Fruit fly (Drosophila melanogaster) whole organism, embryonic: Measurements from ENCODE around the gene CG13894.
A peak's percentile ranks its signal among the peaks of the same experiment; 100 is the strongest.

Experiments used
- CG1024 ChIP-seq: fragments of 200-800 bp; sonication (Bioruptor generic); IDR thresholded peaks from 2 replicates; pipeline ENCODE4 v1.3.6; 2022; ENCODE audit warnings: missing biosample characterization, missing genetic modification characterization
- CG10267 ChIP-seq: fragments of 200-800 bp; sonication (Bioruptor generic); optimal IDR thresholded peaks from 2 replicates; lab custom pipeline; 2018; ENCODE audit warnings: missing biosample characterization, mild to moderate bottlenecking, missing genetic modification characterization, moderate library complexity
- CG10321 ChIP-seq: fragments of 200-800 bp; sonication (Bioruptor generic); IDR thresholded peaks from 2 replicates; pipeline ENCODE4 v1.3.6; 2022; ENCODE audit warnings: missing biosample characterization, missing genetic modification characterization
- CG11695 ChIP-seq: fragments of 200-800 bp; sonication (Bioruptor generic); IDR thresholded peaks from 3 replicates; pipeline ENCODE4 v1.3.6; 2022; ENCODE audit warnings: missing biosample characterization, missing genetic modification characterization
- CG12236 ChIP-seq: fragments of 200-800 bp; sonication (Bioruptor generic); optimal IDR thresholded peaks from 2 replicates; lab custom pipeline; 2016; ENCODE audit warnings: missing biosample characterization, missing genetic modification characterization
- CG14014 ChIP-seq: fragments of 200-800 bp; sonication (Bioruptor generic); IDR thresholded peaks from 2 replicates; pipeline ENCODE4 v1.3.6; 2022; ENCODE audit warnings: missing biosample characterization, missing genetic modification characterization
- CG14710 ChIP-seq: fragments of 200-800 bp; sonication (Bioruptor generic); optimal IDR thresholded peaks from 3 replicates; lab custom pipeline; 2019; ENCODE audit warnings: missing biosample characterization, mild to moderate bottlenecking, missing genetic modification characterization, moderate library complexity
- CG17385 ChIP-seq: fragments of 200-800 bp; sonication (Bioruptor generic); optimal IDR thresholded peaks from 3 replicates; lab custom pipeline; 2018; ENCODE audit warnings: missing biosample characterization, mild to moderate bottlenecking, missing genetic modification characterization
- CG17568 ChIP-seq: fragments of 200-800 bp; sonication (Bioruptor generic); optimal IDR thresholded peaks from 2 replicates; lab custom pipeline; 2018; ENCODE audit warnings: missing biosample characterization, mild to moderate bottlenecking, missing genetic modification characterization, moderate library complexity
- CG18011 ChIP-seq: fragments of 200-800 bp; sonication (Bioruptor generic); optimal IDR thresholded peaks from 2 replicates; lab custom pipeline; 2017; ENCODE audit warnings: missing biosample characterization, missing genetic modification characterization, mild to moderate bottlenecking, moderate library complexity, missing genotype
- CG18262 ChIP-seq: fragments of 200-800 bp; optimal IDR thresholded peaks from 3 replicates; lab custom pipeline; 2019; ENCODE audit warnings: missing biosample characterization, mild to moderate bottlenecking, missing genetic modification characterization, moderate library complexity
- CG18476 ChIP-seq: fragments of 200-800 bp; sonication (Bioruptor generic); optimal IDR thresholded peaks from 2 replicates; lab custom pipeline; 2016; ENCODE audit warnings: missing biosample characterization, mild to moderate bottlenecking, missing genetic modification characterization
- CG2116 ChIP-seq: fragments of 200-800 bp; sonication (Bioruptor generic); optimal IDR thresholded peaks from 3 replicates; lab custom pipeline; 2018; ENCODE audit warnings: missing biosample characterization, mild to moderate bottlenecking, missing genetic modification characterization
- CG2678 ChIP-seq: fragments of 200-800 bp; sonication (Bioruptor generic); optimal IDR thresholded peaks from 3 replicates; lab custom pipeline; 2019; ENCODE audit warnings: missing biosample characterization, mild to moderate bottlenecking, missing genetic modification characterization, moderate library complexity
- CG3407 ChIP-seq: fragments of 200-800 bp; sonication (Bioruptor generic); optimal IDR thresholded peaks from 2 replicates; lab custom pipeline; 2018; ENCODE audit warnings: missing biosample characterization, mild to moderate bottlenecking, missing genetic modification characterization
- CG3838 ChIP-seq: fragments of 200-800 bp; sonication (Bioruptor generic); optimal IDR thresholded peaks from 3 replicates; lab custom pipeline; 2016; ENCODE audit warnings: missing biosample characterization, missing genetic modification characterization
- CG4282 ChIP-seq: fragments of 200-800 bp; sonication (Bioruptor generic); optimal IDR thresholded peaks from 2 replicates; lab custom pipeline; 2016; ENCODE audit warnings: missing biosample characterization, missing genetic modification characterization
- CG6254 ChIP-seq: fragments of 200-800 bp; sonication (Bioruptor generic); optimal IDR thresholded peaks from 3 replicates; lab custom pipeline; 2017; ENCODE audit warnings: mild to moderate bottlenecking, missing biosample characterization, missing genetic modification reagents, missing genetic modification characterization
- CG8478 ChIP-seq: fragments of >200 bp; optimal IDR thresholded peaks from 2 replicates; lab custom pipeline; 2018
- CG9932 ChIP-seq: fragments of 200-800 bp; sonication (Bioruptor generic); IDR thresholded peaks from 2 replicates; pipeline ENCODE4 v1.3.6; 2022; ENCODE audit warnings: missing biosample characterization, missing genetic modification characterization
- Camta ChIP-seq: fragments of 200-800 bp; sonication (Bioruptor generic); optimal IDR thresholded peaks from 2 replicates; lab custom pipeline; 2016; ENCODE audit warnings: missing biosample characterization, missing genetic modification characterization
- D19B ChIP-seq: fragments of 200-800 bp; sonication (Bioruptor generic); optimal IDR thresholded peaks from 2 replicates; lab custom pipeline; 2017; ENCODE audit warnings: missing biosample characterization, mild to moderate bottlenecking, missing genetic modification characterization
- Dek ChIP-seq: fragments of 200-800 bp; sonication (Bioruptor generic); optimal IDR thresholded peaks from 3 replicates; lab custom pipeline; 2019; ENCODE audit warnings: missing biosample characterization, mild to moderate bottlenecking, missing genetic modification characterization, moderate library complexity
- Doc2 ChIP-seq: fragments of 200-800 bp; sonication (Bioruptor generic); IDR thresholded peaks from 2 replicates; pipeline ENCODE4 v1.3.6; 2022; ENCODE audit warnings: missing biosample characterization, missing genetic modification characterization
- E2f1 ChIP-seq: fragments of 200-800 bp; sonication (Bioruptor generic); IDR thresholded peaks from 2 replicates; pipeline ENCODE4 v1.3.6; 2022; ENCODE audit warnings: missing biosample characterization, missing genetic modification characterization
- Elba2 ChIP-seq: fragments of 200-800 bp; sonication (Bioruptor generic); optimal IDR thresholded peaks from 3 replicates; lab custom pipeline; 2016; ENCODE audit warnings: missing biosample characterization, missing genetic modification characterization
- H15 ChIP-seq: fragments of 200-800 bp; sonication (Bioruptor generic); IDR thresholded peaks from 3 replicates; pipeline ENCODE4 v1.3.6; 2022; ENCODE audit warnings: missing biosample characterization, missing genetic modification characterization
- HHEX ChIP-seq: fragments of 200-800 bp; sonication (Bioruptor generic); optimal IDR thresholded peaks from 3 replicates; lab custom pipeline; 2017; ENCODE audit warnings: missing biosample characterization, mild to moderate bottlenecking, missing genetic modification characterization, missing genetic modification reagents
- Jarid2 ChIP-seq: fragments of 200-800 bp; sonication (Bioruptor generic); optimal IDR thresholded peaks from 3 replicates; lab custom pipeline; 2017; ENCODE audit warnings: mild to moderate bottlenecking, missing biosample characterization, missing genetic modification reagents, missing genetic modification characterization
- Lhr ChIP-seq: fragments of 200-800 bp; sonication (Bioruptor generic); optimal IDR thresholded peaks from 3 replicates; lab custom pipeline; 2017; ENCODE audit warnings: mild to moderate bottlenecking, missing biosample characterization, missing genetic modification reagents, missing genetic modification characterization
- Mrtf ChIP-seq: fragments of 200-800 bp; sonication (Bioruptor generic); IDR thresholded peaks from 3 replicates; pipeline ENCODE4 v1.3.6; 2022; ENCODE audit warnings: missing biosample characterization, missing genetic modification characterization
- Side ChIP-seq: fragments of 200-800 bp; sonication (Bioruptor generic); optimal IDR thresholded peaks from 2 replicates; lab custom pipeline; 2016; ENCODE audit warnings: missing biosample characterization, missing genetic modification characterization
- abd-A ChIP-seq: fragments of 200-800 bp; sonication (Bioruptor generic); optimal IDR thresholded peaks from 3 replicates; lab custom pipeline; 2019; ENCODE audit warnings: missing biosample characterization, mild to moderate bottlenecking, missing genetic modification characterization, moderate library complexity
- corto ChIP-seq: fragments of 200-800 bp; sonication (Bioruptor generic); optimal IDR thresholded peaks from 2 replicates; lab custom pipeline; 2016; ENCODE audit warnings: missing biosample characterization, mild to moderate bottlenecking, missing genetic modification characterization, moderate library complexity
- da ChIP-seq: fragments of 200-800 bp; sonication (Bioruptor generic); optimal IDR thresholded peaks from 2 replicates; lab custom pipeline; 2016; ENCODE audit warnings: missing biosample characterization, missing genetic modification characterization
- ems ChIP-seq: fragments of 200-800 bp; sonication (Bioruptor generic); optimal IDR thresholded peaks from 3 replicates; lab custom pipeline; 2016; ENCODE audit warnings: missing biosample characterization, missing genetic modification characterization
- fd3F ChIP-seq: fragments of 200-800 bp; sonication (Bioruptor generic); optimal IDR thresholded peaks from 2 replicates; lab custom pipeline; 2018; ENCODE audit warnings: missing biosample characterization, mild to moderate bottlenecking, missing genetic modification characterization, moderate library complexity
- gce ChIP-seq: fragments of 200-800 bp; sonication (Bioruptor generic); IDR thresholded peaks from 3 replicates; pipeline ENCODE4 v1.3.6; 2022; ENCODE audit warnings: missing biosample characterization, missing genetic modification characterization
- gsb-n ChIP-seq: fragments of 200-800 bp; sonication (Bioruptor generic); optimal IDR thresholded peaks from 3 replicates; lab custom pipeline; 2018; ENCODE audit warnings: missing biosample characterization, mild to moderate bottlenecking, missing genetic modification characterization
- nerfin-2 ChIP-seq: fragments of 200-800 bp; sonication (Bioruptor generic); IDR thresholded peaks from 2 replicates; pipeline ENCODE4 v1.3.6; 2022; ENCODE audit warnings: missing biosample characterization, missing genetic modification characterization; ENCODE audit not compliant: partially characterized antibody
- nom ChIP-seq: fragments of 200-800 bp; sonication (Bioruptor generic); optimal IDR thresholded peaks from 2 replicates; lab custom pipeline; 2017; ENCODE audit warnings: missing biosample characterization, missing genetic modification characterization, mild to moderate bottlenecking, moderate library complexity, missing genetic modification reagents
- otp ChIP-seq: fragments of 200-800 bp; sonication (Bioruptor generic); IDR thresholded peaks from 3 replicates; pipeline ENCODE4, ENCODE4 v1.3.6; 2022; ENCODE audit warnings: missing biosample characterization, missing genetic modification characterization
- pnt ChIP-seq: fragments of 200-800 bp; sonication (Bioruptor generic); optimal IDR thresholded peaks from 3 replicates; lab custom pipeline; 2016; ENCODE audit warnings: missing biosample characterization, missing genetic modification characterization
- psq ChIP-seq: fragments of 200-800 bp; sonication (Bioruptor generic); optimal IDR thresholded peaks from 2 replicates; lab custom pipeline; 2017; ENCODE audit warnings: missing biosample characterization, missing genetic modification characterization
- ro ChIP-seq: fragments of 200-800 bp; sonication (Bioruptor generic); IDR thresholded peaks from 2 replicates; pipeline ENCODE4 v1.3.6; 2022; ENCODE audit warnings: missing biosample characterization, missing genetic modification characterization
- sens ChIP-seq: fragments of 200-800 bp; sonication (Bioruptor generic); peaks from one replicate; lab custom pipeline; 2016; ENCODE audit warnings: missing biosample characterization, missing genetic modification characterization
- sens-2 ChIP-seq: fragments of 200-800 bp; sonication (Bioruptor generic); IDR thresholded peaks from 2 replicates; pipeline ENCODE4 v1.3.6; 2022; ENCODE audit warnings: missing biosample characterization, missing genetic modification characterization
- slou ChIP-seq: fragments of 200-800 bp; sonication (Bioruptor generic); optimal IDR thresholded peaks from 3 replicates; lab custom pipeline; 2016; ENCODE audit warnings: missing biosample characterization, missing genetic modification characterization
- so ChIP-seq: fragments of 200-800 bp; sonication (Bioruptor generic); IDR thresholded peaks from 3 replicates; pipeline ENCODE4 v1.3.6; 2022; ENCODE audit warnings: missing biosample characterization, missing genetic modification characterization
- sqz ChIP-seq: fragments of 200-800 bp; sonication (Bioruptor generic); optimal IDR thresholded peaks from 3 replicates; lab custom pipeline; 2018; ENCODE audit warnings: missing biosample characterization, mild to moderate bottlenecking, missing genetic modification characterization
- tna ChIP-seq: fragments of 200-800 bp; sonication (Bioruptor generic); IDR thresholded peaks from 2 replicates; pipeline ENCODE4 v1.3.6; 2022; ENCODE audit warnings: missing biosample characterization, missing genetic modification characterization; ENCODE audit not compliant: partially characterized antibody

CG13894 gene

DNA sequence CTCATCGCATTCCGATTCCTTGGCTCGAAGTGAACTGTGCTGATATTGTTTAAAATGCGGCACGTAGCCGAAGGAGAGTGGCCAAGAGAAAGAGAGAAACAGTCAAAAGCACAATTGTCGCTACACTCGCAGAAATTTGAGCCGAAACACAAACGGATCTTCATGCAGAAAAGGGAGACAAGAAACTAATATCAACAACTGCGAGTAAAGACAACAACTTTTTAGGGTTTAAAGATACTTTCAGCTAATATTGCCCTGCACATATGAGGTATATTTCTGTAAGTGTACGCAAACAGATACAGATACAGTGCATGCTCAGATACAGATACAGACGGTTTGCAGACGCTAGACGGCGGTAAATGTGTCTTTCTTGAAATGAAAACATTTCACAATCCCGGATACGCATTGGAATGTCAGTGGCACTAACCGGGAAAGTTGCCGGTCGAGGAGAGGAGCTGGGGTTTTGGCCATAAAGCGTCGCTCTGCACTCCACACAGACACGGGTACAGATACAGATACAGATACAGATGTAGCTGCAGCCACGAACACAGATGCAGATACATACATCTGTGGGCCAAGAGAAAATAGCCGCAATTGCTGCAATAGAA, 54.7 kb downstream of the CG13894 start (continued):
- TF ChIP-seq abd-A (tag; lab: Kevin White, UChicago) (no peak), HHEX (peak; percentile 79), CG3407 (GFP tag; lab: Kevin White, UChicago) (peak; percentile 86), CG8478 (lab: Kevin White, UChicago) (no peak), sqz (GFP tag; lab: Kevin White, UChicago) (peak; percentile 76), CG1024 (peak; percentile 88), gsb-n (tag; lab: Kevin White, UChicago) (peak; percentile 82), E2f1 (GFP tag; lab: Robert Waterston, UW) (peak; percentile 82), H15 (GFP tag; lab: Robert Waterston, UW) (peak; percentile 90), fd3F (GFP tag; lab: Kevin White, UChicago) (peak; percentile 62), da (GFP tag; lab: Kevin White, UChicago) (peak; percentile 84), CG11695 (GFP tag; lab: Robert Waterston, UW) (peak; percentile 78), corto (GFP tag; lab: Kevin White, UChicago) (peak; percentile 64), CG18011 (GFP tag; lab: Kevin White, UChicago) (peak; percentile 57), CG18476 (peak; percentile 72), Jarid2 (GFP tag; lab: Kevin White, UChicago) (peak; percentile 65), CG10321 (GFP tag; lab: Robert Waterston, UW) (peak; percentile 49), CG2678 (tag; lab: Kevin White, UChicago) (peak; percentile 86), CG14710 (tag; lab: Kevin White, UChicago) (peak; percentile 80), Elba2 (GFP tag; lab: Kevin White, UChicago) (no peak), sens (GFP tag; lab: Kevin White, UChicago) (peak; percentile 99), ems (GFP tag; lab: Kevin White, UChicago) (peak; percentile 85), Camta (peak; percentile 91), CG9932 (GFP tag; lab: Robert Waterston, UW) (peak; percentile 51), CG6254 (peak; percentile 85), nerfin-2 (GFP tag; lab: Robert Waterston, UW) (no peak), psq (GFP tag; lab: Kevin White, UChicago) (peak; percentile 65), D19B (GFP tag; lab: Kevin White, UChicago) (peak; percentile 3), otp (GFP tag; lab: Robert Waterston, UW) (peak; percentile 90), CG17385 (peak; percentile 79), Side (GFP tag; lab: Kevin White, UChicago) (peak; percentile 87), CG17568 (GFP tag; lab: Kevin White, UChicago) (peak; percentile 69), pnt (GFP tag; lab: Kevin White, UChicago) (peak; percentile 87), Mrtf (peak; percentile 81), CG12236 (peak; percentile 77), nom (GFP tag; lab: Kevin White, UChicago) (peak; percentile 17), tna (GFP tag; lab: Robert Waterston, UW) (no peak), ro (GFP tag; lab: Robert Waterston, UW) (peak; percentile 65), CG2116 (GFP tag; lab: Kevin White, UChicago) (peak; percentile 46), Doc2 (GFP tag; lab: Robert Waterston, UW) (no peak), so (GFP tag; lab: Robert Waterston, UW) (peak; percentile 91), Lhr (GFP tag; lab: Kevin White, UChicago) (peak; percentile 76), slou (GFP tag; lab: Kevin White, UChicago) (peak; percentile 38), CG14014 (GFP tag; lab: Robert Waterston, UW) (peak; percentile 76), Dek (tag; lab: Kevin White, UChicago) (peak; percentile 69), gce (GFP tag; lab: Robert Waterston, UW) (peak; percentile 84; the same call in 2 of the 3 replicates), CG18262 (peak; percentile 87), CG3838 (GFP tag; lab: Kevin White, UChicago) (peak; percentile 6), sens-2 (GFP tag; lab: Robert Waterston, UW) (peak; percentile 85), CG10267 (peak; percentile 77), CG4282 (peak; percentile 72)
